Fruit fly (Drosophila melanogaster) whole organism, embryonic: ENCODE results near the gene Hacd1.
A peak's percentile ranks its signal among the peaks of the same experiment; 100 is the strongest.

Source experiments
- B-H1 ChIP-seq: fragments of 200-800 bp; sonication (Bioruptor generic); IDR thresholded peaks from 3 replicates; pipeline ENCODE4 v1.3.6; 2022; ENCODE audit warnings: missing biosample characterization, missing genetic modification characterization
- Bteb2 ChIP-seq: fragments of 200-800 bp; sonication (Bioruptor generic); optimal IDR thresholded peaks from 2 replicates; lab custom pipeline; 2016; ENCODE audit warnings: missing biosample characterization, missing genetic modification characterization
- CG10274 ChIP-seq: fragments of 200-800 bp; sonication (Bioruptor generic); optimal IDR thresholded peaks from 3 replicates; lab custom pipeline; 2017; ENCODE audit warnings: missing biosample characterization, mild to moderate bottlenecking, missing genetic modification characterization
- CG10979 ChIP-seq: fragments of 200-800 bp; sonication (Bioruptor generic); optimal IDR thresholded peaks from 2 replicates; lab custom pipeline; 2018; ENCODE audit warnings: missing biosample characterization, mild to moderate bottlenecking, missing genetic modification characterization, moderate library complexity
- CG1233 ChIP-seq: fragments of 200-800 bp; sonication (Bioruptor generic); optimal IDR thresholded peaks from 4 replicates; lab custom pipeline; 2018; ENCODE audit warnings: missing biosample characterization, mild to moderate bottlenecking, missing genetic modification characterization
- CG12391 ChIP-seq: fragments of 200-800 bp; sonication (Bioruptor generic); optimal IDR thresholded peaks from 3 replicates; lab custom pipeline; 2018; ENCODE audit warnings: missing biosample characterization, mild to moderate bottlenecking, missing genetic modification characterization, moderate library complexity
- CG12942 ChIP-seq: fragments of 200-800 bp; sonication (Bioruptor generic); optimal IDR thresholded peaks from 3 replicates; lab custom pipeline; 2016; ENCODE audit warnings: missing biosample characterization, missing genetic modification characterization
- CG13123 ChIP-seq: fragments of 200-800 bp; sonication (Bioruptor generic); optimal IDR thresholded peaks from 2 replicates; lab custom pipeline; 2016; ENCODE audit warnings: missing biosample characterization, missing genetic modification characterization
- CG14710 ChIP-seq: fragments of 200-800 bp; sonication (Bioruptor generic); optimal IDR thresholded peaks from 3 replicates; lab custom pipeline; 2019; ENCODE audit warnings: missing biosample characterization, mild to moderate bottlenecking, missing genetic modification characterization, moderate library complexity
- CG14860 ChIP-seq: fragments of 200-800 bp; sonication (Bioruptor generic); IDR thresholded peaks from 3 replicates; pipeline ENCODE4 v1.3.6; 2022; ENCODE audit warnings: missing biosample characterization, missing genetic modification characterization; ENCODE audit not compliant: partially characterized antibody
- CG15073 ChIP-seq: fragments of 200-800 bp; sonication (Bioruptor generic); optimal IDR thresholded peaks from 2 replicates; lab custom pipeline; 2016; ENCODE audit warnings: missing biosample characterization, missing genetic modification characterization
- CG15479 ChIP-seq: fragments of 200-800 bp; sonication (Bioruptor generic); optimal IDR thresholded peaks from 3 replicates; lab custom pipeline; 2019; ENCODE audit warnings: missing biosample characterization, mild to moderate bottlenecking, missing genetic modification characterization, moderate library complexity
- CG15696 ChIP-seq: fragments of 200-800 bp; sonication (Bioruptor generic); optimal IDR thresholded peaks from 2 replicates; lab custom pipeline; 2019; ENCODE audit warnings: missing biosample characterization, mild to moderate bottlenecking, missing genetic modification characterization, moderate library complexity
- CG1602 ChIP-seq: fragments of 200-800 bp; sonication (Bioruptor generic); optimal IDR thresholded peaks from 3 replicates; lab custom pipeline; 2016; ENCODE audit warnings: missing biosample characterization, missing genetic modification characterization
- CG1603 ChIP-seq: fragments of 200-800 bp; sonication (Bioruptor generic); optimal IDR thresholded peaks from 2 replicates; lab custom pipeline; 2019; ENCODE audit warnings: missing biosample characterization, mild to moderate bottlenecking, missing genetic modification characterization, moderate library complexity
- CG17802 ChIP-seq: fragments of 200-800 bp; sonication (Bioruptor generic); optimal IDR thresholded peaks from 2 replicates; lab custom pipeline; 2018; ENCODE audit warnings: missing biosample characterization, mild to moderate bottlenecking, missing genetic modification characterization, moderate library complexity
- CG18011 ChIP-seq: fragments of 200-800 bp; sonication (Bioruptor generic); optimal IDR thresholded peaks from 2 replicates; lab custom pipeline; 2017; ENCODE audit warnings: missing biosample characterization, missing genetic modification characterization, mild to moderate bottlenecking, moderate library complexity, missing genotype
- CG2129 ChIP-seq: fragments of 200-800 bp; sonication (Bioruptor generic); IDR thresholded peaks from 2 replicates; pipeline ENCODE4 v1.3.6; 2022; ENCODE audit warnings: missing biosample characterization, missing genetic modification characterization; ENCODE audit not compliant: partially characterized antibody
- CG31388 ChIP-seq: fragments of 200-800 bp; sonication (Bioruptor generic); optimal IDR thresholded peaks from 2 replicates; lab custom pipeline; 2016; ENCODE audit warnings: missing biosample characterization, missing genetic modification characterization
- CG34224 ChIP-seq: fragments of 200-800 bp; sonication (Bioruptor generic); IDR thresholded peaks from 3 replicates; pipeline ENCODE4 v1.3.6; 2022; ENCODE audit warnings: missing biosample characterization, missing genetic modification characterization; ENCODE audit not compliant: partially characterized antibody
- CG7556 ChIP-seq: fragments of 200-800 bp; sonication (Bioruptor generic); optimal IDR thresholded peaks from 2 replicates; lab custom pipeline; 2017; ENCODE audit warnings: missing biosample characterization, mild to moderate bottlenecking, missing genetic modification characterization
- CG7786 ChIP-seq: fragments of 200-800 bp; sonication (Bioruptor generic); optimal IDR thresholded peaks from 2 replicates; lab custom pipeline; 2016; ENCODE audit warnings: missing biosample characterization, missing genetic modification characterization
- CG9727 ChIP-seq: fragments of 200-800 bp; sonication (Bioruptor generic); optimal IDR thresholded peaks from 3 replicates; lab custom pipeline; 2017; ENCODE audit warnings: missing biosample characterization, mild to moderate bottlenecking, missing genetic modification characterization
- Dek ChIP-seq: fragments of 200-800 bp; sonication (Bioruptor generic); optimal IDR thresholded peaks from 3 replicates; lab custom pipeline; 2019; ENCODE audit warnings: missing biosample characterization, mild to moderate bottlenecking, missing genetic modification characterization, moderate library complexity
- Gug ChIP-seq: fragments of 200-800 bp; sonication (Bioruptor generic); IDR thresholded peaks from 4 replicates; pipeline ENCODE4 v1.3.6; 2022; ENCODE audit warnings: missing biosample characterization, missing genetic modification characterization
- HLH3B ChIP-seq: fragments of 200-800 bp; sonication (Bioruptor generic); IDR thresholded peaks from 2 replicates; pipeline ENCODE4 v1.3.6; 2022; ENCODE audit warnings: missing biosample characterization, missing genetic modification characterization
- HLH4C ChIP-seq: fragments of 200-800 bp; sonication (Bioruptor generic); IDR thresholded peaks from 3 replicates; pipeline ENCODE4 v1.3.6; 2022; ENCODE audit warnings: missing biosample characterization, missing genetic modification characterization; ENCODE audit not compliant: partially characterized antibody
- Hr51 ChIP-seq, 2 experiments: fragments of 200-800 bp; sonication (Bioruptor generic); optimal IDR thresholded peaks; 2 replicates in 1 of 2; 3 replicates in 1 of 2; lab custom pipeline; 2016 to 2018; ENCODE audit warnings: missing biosample characterization in 2 of 2, missing genetic modification characterization in 2 of 2, mild to moderate bottlenecking in 1 of 2, moderate library complexity in 1 of 2
- Lim3 ChIP-seq: fragments of 200-800 bp; sonication (Bioruptor generic); IDR thresholded peaks from 2 replicates; pipeline ENCODE4 v1.3.6; 2022; ENCODE audit warnings: missing biosample characterization, missing genetic modification characterization
- Scr ChIP-seq: fragments of 200-800 bp; sonication (Bioruptor generic); IDR thresholded peaks from 2 replicates; pipeline ENCODE4 v1.3.6; 2022; ENCODE audit warnings: missing biosample characterization, missing genetic modification characterization; ENCODE audit not compliant: partially characterized antibody
- Six4 ChIP-seq: fragments of 200-800 bp; sonication (Bioruptor generic); optimal IDR thresholded peaks from 2 replicates; lab custom pipeline; 2016; ENCODE audit warnings: missing biosample characterization, missing genetic modification characterization
- Sox102F ChIP-seq: fragments of 200-800 bp; sonication (Bioruptor generic); optimal IDR thresholded peaks from 2 replicates; lab custom pipeline; 2018; ENCODE audit warnings: missing biosample characterization, mild to moderate bottlenecking, missing genetic modification characterization, moderate library complexity
- Sry-β ChIP-seq: fragments of 200-800 bp; sonication (Bioruptor generic); optimal IDR thresholded peaks from 2 replicates; lab custom pipeline; 2018; ENCODE audit warnings: missing biosample characterization, mild to moderate bottlenecking, missing genetic modification characterization, moderate library complexity
- YL-1 ChIP-seq: fragments of 200-800 bp; sonication (Bioruptor generic); optimal IDR thresholded peaks from 3 replicates; lab custom pipeline; 2017; ENCODE audit warnings: missing biosample characterization, mild to moderate bottlenecking, missing genetic modification characterization
- da ChIP-seq: fragments of 200-800 bp; sonication (Bioruptor generic); optimal IDR thresholded peaks from 2 replicates; lab custom pipeline; 2016; ENCODE audit warnings: missing biosample characterization, missing genetic modification characterization
- disco-r ChIP-seq: fragments of 200-800 bp; sonication (Bioruptor generic); optimal IDR thresholded peaks from 2 replicates; lab custom pipeline; 2016; ENCODE audit warnings: missing biosample characterization, missing genetic modification characterization
- ems ChIP-seq: fragments of 200-800 bp; sonication (Bioruptor generic); optimal IDR thresholded peaks from 3 replicates; lab custom pipeline; 2016; ENCODE audit warnings: missing biosample characterization, missing genetic modification characterization
- fd3F ChIP-seq: fragments of 200-800 bp; sonication (Bioruptor generic); optimal IDR thresholded peaks from 2 replicates; lab custom pipeline; 2018; ENCODE audit warnings: missing biosample characterization, mild to moderate bottlenecking, missing genetic modification characterization, moderate library complexity
- her ChIP-seq: fragments of 200-800 bp; sonication (Bioruptor generic); optimal IDR thresholded peaks from 2 replicates; lab custom pipeline; 2016; ENCODE audit warnings: missing biosample characterization, missing genetic modification characterization
- hth ChIP-seq: fragments of >200 bp; optimal IDR thresholded peaks from 2 replicates; lab custom pipeline; 2017; ENCODE audit warnings: inconsistent platforms
- jigr1 ChIP-seq: fragments of 200-800 bp; sonication (Bioruptor generic); IDR thresholded peaks from 3 replicates; pipeline ENCODE4 v1.3.6; 2022; ENCODE audit warnings: missing biosample characterization, missing genetic modification characterization
- ken ChIP-seq: fragments of 200-800 bp; sonication (Bioruptor generic); IDR thresholded peaks from 3 replicates; pipeline ENCODE4 v1.3.6; 2022; ENCODE audit warnings: missing biosample characterization, missing genetic modification characterization
- knrl ChIP-seq: fragments of 200-800 bp; sonication (Bioruptor generic); IDR thresholded peaks from 3 replicates; pipeline ENCODE4 v1.3.6; 2022; ENCODE audit warnings: missing biosample characterization, missing genetic modification characterization; ENCODE audit not compliant: partially characterized antibody
- lilli ChIP-seq: fragments of 200-800 bp; sonication (Bioruptor generic); optimal IDR thresholded peaks from 3 replicates; lab custom pipeline; 2016; ENCODE audit warnings: missing biosample characterization, missing genetic modification characterization
- nerfin-2 ChIP-seq: fragments of 200-800 bp; sonication (Bioruptor generic); IDR thresholded peaks from 2 replicates; pipeline ENCODE4 v1.3.6; 2022; ENCODE audit warnings: missing biosample characterization, missing genetic modification characterization; ENCODE audit not compliant: partially characterized antibody
- peb ChIP-seq: fragments of 200-800 bp; sonication (Bioruptor generic); IDR thresholded peaks from 2 replicates; pipeline ENCODE4 v1.3.6; 2022; ENCODE audit warnings: missing biosample characterization, missing genetic modification characterization
- phol ChIP-seq: fragments of 200-800 bp; sonication (Bioruptor generic); optimal IDR thresholded peaks from 3 replicates; lab custom pipeline; 2018; ENCODE audit warnings: missing biosample characterization, mild to moderate bottlenecking, missing genetic modification characterization, moderate library complexity
- repo ChIP-seq: fragments of 200-800 bp; sonication (Bioruptor generic); optimal IDR thresholded peaks from 2 replicates; lab custom pipeline; 2016; ENCODE audit warnings: missing biosample characterization, missing genetic modification characterization
- sob ChIP-seq: fragments of 200-800 bp; sonication (Bioruptor generic); IDR thresholded peaks from 2 replicates; pipeline ENCODE4 v1.3.6; 2022; ENCODE audit warnings: missing biosample characterization, missing genetic modification characterization
- toy ChIP-seq: fragments of 200-800 bp; sonication (Bioruptor generic); IDR thresholded peaks from 2 replicates; pipeline ENCODE4 v1.3.6; 2022; ENCODE audit warnings: missing biosample characterization, missing genetic modification characterization
- yki ChIP-seq: fragments of >200 bp; optimal IDR thresholded peaks from 3 replicates; lab custom pipeline; 2018

The Hacd1 gene

dm6 chr2L:12021193-12021592, 19.1 kb upstream of the Hacd1 start (continued):
- TF ChIP-seq CG12391 (tag; lab: Kevin White, UChicago): peak; percentile 65
- TF ChIP-seq Six4 (GFP tag; lab: Kevin White, UChicago): peak; percentile 34
- no peak for TF ChIP-seq hth (lab: Kevin White, UChicago)
- peak; percentile 11 for TF ChIP-seq YL-1 (GFP tag; lab: Kevin White, UChicago)
- TF ChIP-seq her (GFP tag; lab: Kevin White, UChicago): no peak
- TF ChIP-seq CG15073 (GFP tag; lab: Kevin White, UChicago): peak; percentile 19
- no peak for TF ChIP-seq Sry-β (GFP tag; lab: Kevin White, UChicago)
- no peak for TF ChIP-seq CG34224 (GFP tag; lab: Robert Waterston, UW)
- no peak for TF ChIP-seq nerfin-2
- TF ChIP-seq CG1602 (GFP tag; lab: Kevin White, UChicago): peak; percentile 22
- no peak for TF ChIP-seq ems (GFP tag; lab: Kevin White, UChicago)
- no peak for TF ChIP-seq ken
- TF ChIP-seq Dek: peak; percentile 68
- peak; percentile 63 for TF ChIP-seq CG14710
- peak; percentile 69 for TF ChIP-seq CG1603
- no peak for TF ChIP-seq Lim3 (GFP tag; lab: Robert Waterston, UW)
- TF ChIP-seq CG12942: peak; percentile 62
- TF ChIP-seq CG2129 (GFP tag; lab: Robert Waterston, UW): no peak
- peak; percentile 15 for TF ChIP-seq CG17802 (tag; lab: Kevin White, UChicago)
- TF ChIP-seq da (GFP tag; lab: Kevin White, UChicago): no peak
- no peak for TF ChIP-seq yki (lab: Kevin White, UChicago)
- TF ChIP-seq phol (tag; lab: Kevin White, UChicago): no peak
- TF ChIP-seq CG13123 (GFP tag; lab: Kevin White, UChicago): peak; percentile 68
- peak; percentile 8 for TF ChIP-seq CG10274 (GFP tag; lab: Kevin White, UChicago)
- no peak for TF ChIP-seq repo (GFP tag; lab: Kevin White, UChicago)
- no peak for TF ChIP-seq CG14860 (GFP tag; lab: Robert Waterston, UW)
- no peak; the same call in 3 of the 4 replicates for TF ChIP-seq Gug (GFP tag; lab: Robert Waterston, UW)
- TF ChIP-seq jigr1 (GFP tag; lab: Robert Waterston, UW): no peak
- peak; percentile 11; the same call in 1 of the 3 replicates for TF ChIP-seq B-H1
- no peak for TF ChIP-seq CG31388 (GFP tag; lab: Kevin White, UChicago)
- TF ChIP-seq lilli (GFP tag; lab: Kevin White, UChicago): peak; percentile 26
- TF ChIP-seq knrl (GFP tag; lab: Robert Waterston, UW): no peak
- TF ChIP-seq HLH3B (GFP tag; lab: Robert Waterston, UW): no peak; the same call in 1 of the 2 replicates
- TF ChIP-seq Bteb2 (GFP tag; lab: Kevin White, UChicago): peak; percentile 33
- peak; percentile 60; the same call in 1 of the 2 replicates for TF ChIP-seq sob (GFP tag; lab: Robert Waterston, UW)
- TF ChIP-seq CG10979 (tag; lab: Kevin White, UChicago): peak; percentile 8
- TF ChIP-seq peb: no peak
- peak; percentile 65 for TF ChIP-seq CG1233
- TF ChIP-seq HLH4C (GFP tag; lab: Robert Waterston, UW): no peak
- peak; percentile 68 for TF ChIP-seq CG15696
- TF ChIP-seq CG7556 (GFP tag; lab: Kevin White, UChicago): peak; percentile 75
- TF ChIP-seq CG7786 (GFP tag; lab: Kevin White, UChicago): no peak
- TF ChIP-seq Scr (GFP tag; lab: Robert Waterston, UW): no peak
- TF ChIP-seq disco-r (GFP tag; lab: Kevin White, UChicago): no peak
- peak; percentile 1 to 34 for TF ChIP-seq Hr51 (GFP tag; optimal IDR thresholded peaks at IDR 0.05; lab: Kevin White, UChicago)
- peak; percentile 36 for TF ChIP-seq CG9727 (GFP tag; lab: Kevin White, UChicago)
- TF ChIP-seq CG18011 (GFP tag; lab: Kevin White, UChicago): peak; percentile 42
- peak; percentile 71 for TF ChIP-seq fd3F
- peak; percentile 77 for TF ChIP-seq Sox102F
- no peak for TF ChIP-seq toy
- TF ChIP-seq CG15479 (GFP tag; lab: Kevin White, UChicago): no peak
